Worm (Caenorhabditis elegans) whole organism, L4 larva: ENCODE data around the gene F35D11.4.

ENCODE experiments used
- egl-27 ChIP-seq: sonication (generic microtip); optimal IDR thresholded peaks from 3 replicates; lab custom pipeline; 2017; ENCODE audit warnings: missing biosample characterization, missing genetic modification reagents, missing genetic modification characterization
- mep-1 ChIP-seq: fragments of 150-350 bp; sonication (generic microtip); optimal IDR thresholded peaks from 3 replicates; lab custom pipeline; 2014; ENCODE audit warnings: missing biosample characterization, missing genetic modification characterization
- nhr-77 ChIP-seq: fragments of 150-350 bp; optimal IDR thresholded peaks from 2 replicates; lab custom pipeline; 2014; ENCODE audit warnings: missing biosample characterization, missing genetic modification characterization
- tra-1 ChIP-seq: fragments of 200-800 bp; sonication (Bioruptor generic); IDR thresholded peaks from 2 replicates; pipeline ENCODE4 v1.3.6; 2022; ENCODE audit warnings: missing genetic modification reagents, missing genetic modification characterization, missing compliant biosample characterization
- zfp-3 ChIP-seq: fragments of 200-800 bp; sonication (Bioruptor generic); conservative IDR thresholded peaks from 2 replicates; pipeline ENCODE4 v1.3.6; 2022; ENCODE audit warnings: missing genetic modification reagents, missing genetic modification characterization, missing compliant biosample characterization
- zip-2 ChIP-seq: fragments of 150-350 bp; optimal IDR thresholded peaks from 2 replicates; lab custom pipeline; 2014; ENCODE audit warnings: missing biosample characterization, missing genetic modification characterization

DNA sequence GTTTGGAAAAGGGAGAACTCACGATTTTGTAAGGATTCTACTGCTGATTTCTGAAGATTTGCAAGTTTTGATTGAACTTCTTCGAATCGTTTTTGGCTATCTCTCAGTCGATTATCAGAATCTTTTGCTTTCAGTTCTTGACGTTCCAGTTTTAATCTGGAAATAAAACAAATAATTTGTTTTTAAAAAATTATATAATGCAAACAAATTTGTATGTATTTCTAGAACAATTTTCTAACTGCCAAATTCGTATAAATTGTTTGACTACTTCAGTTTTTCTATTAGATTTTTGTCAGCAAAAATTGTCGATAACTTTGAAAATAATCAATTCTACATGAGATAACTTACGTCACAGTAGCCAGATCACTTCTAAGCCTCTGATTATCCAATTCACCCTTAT lies 28.3 kb downstream of the F35D11.4 start:
- TF ChIP-seq egl-27 (tag; lab: Kevin White, UChicago), result no peak
- TF ChIP-seq mep-1 (tag; lab: Kevin White, UChicago), result no peak
- no peak for TF ChIP-seq nhr-77 (tag; lab: Kevin White, UChicago)
- TF ChIP-seq zip-2 (tag; lab: Kevin White, UChicago), result no peak
- TF ChIP-seq zfp-3, result no peak
- no peak for TF ChIP-seq tra-1 (GFP tag; lab: Robert Waterston, UW)
